Worm (Caenorhabditis elegans) whole organism, mixed stage, embryonic: ENCODE data around the gene W05H9.2.

Source experiments
- M03D4.4 ChIP-seq: sonication (generic microtip); optimal IDR thresholded peaks from 2 replicates; lab custom pipeline; 2017; ENCODE audit warnings: mild to moderate bottlenecking, missing genetic modification characterization, missing compliant biosample characterization
- bed-3 ChIP-seq: fragments of 200-800 bp; sonication (Bioruptor generic); optimal IDR thresholded peaks from 3 replicates; lab custom pipeline; 2018; ENCODE audit warnings: mild to moderate bottlenecking, missing genetic modification characterization, moderate library complexity, missing compliant biosample characterization
- blmp-1 ChIP-seq: fragments of 150-350 bp; optimal IDR thresholded peaks from 2 replicates; lab custom pipeline; 2014; ENCODE audit warnings: missing biosample characterization, missing genetic modification characterization
- ceh-39 ChIP-seq: fragments of 150-350 bp; optimal IDR thresholded peaks from 2 replicates; lab custom pipeline; 2014; ENCODE audit warnings: missing biosample characterization, missing genetic modification characterization
- ceh-43 ChIP-seq: fragments of 200-800 bp; sonication (Bioruptor generic); optimal IDR thresholded peaks from 2 replicates; lab custom pipeline; 2018; ENCODE audit warnings: mild to moderate bottlenecking, missing genetic modification characterization, moderate library complexity, missing compliant biosample characterization
- ceh-83 ChIP-seq: fragments of 200-800 bp; sonication (Bioruptor generic); optimal IDR thresholded peaks from 2 replicates; lab custom pipeline; 2018; ENCODE audit warnings: mild to moderate bottlenecking, missing genetic modification characterization, missing compliant biosample characterization
- ces-1 ChIP-seq: fragments of 150-350 bp; optimal IDR thresholded peaks from 2 replicates; lab custom pipeline; 2014; ENCODE audit warnings: missing biosample characterization, missing genetic modification reagents, missing genetic modification characterization
- cnd-1 ChIP-seq: fragments of 200-800 bp; sonication (Bioruptor generic); optimal IDR thresholded peaks from 2 replicates; lab custom pipeline; 2018; ENCODE audit warnings: mild to moderate bottlenecking, missing genetic modification characterization, missing compliant biosample characterization
- drap-1 ChIP-seq: fragments of 200-800 bp; sonication (Bioruptor generic); optimal IDR thresholded peaks from 3 replicates; lab custom pipeline; 2018; ENCODE audit warnings: mild to moderate bottlenecking, missing genetic modification characterization, missing compliant biosample characterization
- elt-1 ChIP-seq: sonication (generic microtip); optimal IDR thresholded peaks from 2 replicates; lab custom pipeline; 2017; ENCODE audit warnings: missing genetic modification characterization, mild to moderate bottlenecking, missing compliant biosample characterization, antibody characterized with exemption, moderate library complexity, borderline replicate concordance; ENCODE audit not compliant: insufficient read depth
- elt-3 ChIP-seq: fragments of 150-350 bp; optimal IDR thresholded peaks from 2 replicates; lab custom pipeline; 2014; ENCODE audit warnings: missing biosample characterization, missing genetic modification characterization
- flh-1 ChIP-seq: fragments of 200-800 bp; sonication (Bioruptor generic); optimal IDR thresholded peaks from 2 replicates; lab custom pipeline; 2018; ENCODE audit warnings: mild to moderate bottlenecking, missing genetic modification characterization, moderate library complexity, missing compliant biosample characterization
- ham-2 ChIP-seq: fragments of 200-800 bp; sonication (Bioruptor generic); optimal IDR thresholded peaks from 2 replicates; lab custom pipeline; 2018; ENCODE audit warnings: mild to moderate bottlenecking, missing genetic modification characterization, missing compliant biosample characterization
- hlh-1 ChIP-seq: fragments of 150-350 bp; optimal IDR thresholded peaks from 2 replicates; lab custom pipeline; 2014; ENCODE audit warnings: missing biosample characterization, missing genetic modification reagents, missing genetic modification characterization
- lin-13 ChIP-seq: fragments of 150-350 bp; optimal IDR thresholded peaks from 2 replicates; lab custom pipeline; 2014; ENCODE audit warnings: missing biosample characterization, missing genetic modification characterization
- lin-32 ChIP-seq: fragments of 200-800 bp; sonication (Bioruptor generic); optimal IDR thresholded peaks from 2 replicates; lab custom pipeline; 2018; ENCODE audit warnings: mild to moderate bottlenecking, missing genetic modification characterization, missing compliant biosample characterization
- lsy-2 ChIP-seq: fragments of 150-350 bp; optimal IDR thresholded peaks from 2 replicates; lab custom pipeline; 2014; ENCODE audit warnings: missing biosample characterization, missing genetic modification characterization
- mab-5 ChIP-seq: fragments of 150-350 bp; optimal IDR thresholded peaks from 2 replicates; lab custom pipeline; 2014; ENCODE audit warnings: missing biosample characterization, missing genetic modification characterization
- mep-1 ChIP-seq: fragments of 150-350 bp; optimal IDR thresholded peaks from 2 replicates; lab custom pipeline; 2017; ENCODE audit warnings: missing biosample characterization, missing genetic modification reagents, missing genetic modification characterization, inconsistent platforms
- mls-2 ChIP-seq: sonication (generic microtip); optimal IDR thresholded peaks from 2 replicates; lab custom pipeline; 2016; ENCODE audit warnings: mild to moderate bottlenecking, missing genetic modification characterization, moderate library complexity, missing compliant biosample characterization
- nhr-12 ChIP-seq: fragments of 150-350 bp; optimal IDR thresholded peaks from 2 replicates; lab custom pipeline; 2014; ENCODE audit warnings: missing biosample characterization, missing genetic modification characterization
- nhr-2 ChIP-seq: fragments of 150-350 bp; optimal IDR thresholded peaks from 2 replicates; lab custom pipeline; 2014; ENCODE audit warnings: missing biosample characterization, missing genetic modification characterization
- nhr-237 ChIP-seq: fragments of 150-350 bp; optimal IDR thresholded peaks from 2 replicates; lab custom pipeline; 2014; ENCODE audit warnings: missing biosample characterization, missing genetic modification characterization
- nhr-28 ChIP-seq: fragments of 150-350 bp; optimal IDR thresholded peaks from 2 replicates; lab custom pipeline; 2014; ENCODE audit warnings: missing biosample characterization, missing genetic modification characterization
- nhr-76 ChIP-seq: sonication (generic microtip); optimal IDR thresholded peaks from 2 replicates; lab custom pipeline; 2017; ENCODE audit warnings: missing biosample characterization, missing genetic modification characterization
- pha-4 ChIP-seq: fragments of 150-350 bp; optimal IDR thresholded peaks from 2 replicates; lab custom pipeline; 2018; ENCODE audit warnings: missing biosample characterization, missing genetic modification reagents, missing genetic modification characterization
- sem-2 ChIP-seq: fragments of 200-800 bp; sonication (Bioruptor generic); optimal IDR thresholded peaks from 2 replicates; lab custom pipeline; 2018; ENCODE audit warnings: mild to moderate bottlenecking, missing genetic modification characterization, missing compliant biosample characterization
- snpc-4 ChIP-seq: fragments of 150-350 bp; optimal IDR thresholded peaks from 2 replicates; lab custom pipeline; 2014; ENCODE audit warnings: missing biosample characterization, missing genetic modification characterization
- sptf-1 ChIP-seq: sonication (generic microtip); optimal IDR thresholded peaks from 2 replicates; lab custom pipeline; 2017; ENCODE audit warnings: mild to moderate bottlenecking, missing genetic modification characterization, moderate library complexity, missing compliant biosample characterization
- tbx-8 ChIP-seq: fragments of 200-800 bp; sonication (Bioruptor generic); optimal IDR thresholded peaks from 2 replicates; lab custom pipeline; 2018; ENCODE audit warnings: mild to moderate bottlenecking, missing genetic modification characterization, moderate library complexity, missing compliant biosample characterization
- unc-120 ChIP-seq: sonication (generic microtip); optimal IDR thresholded peaks from 2 replicates; lab custom pipeline; 2017; ENCODE audit warnings: missing genetic modification characterization, missing compliant biosample characterization; ENCODE audit not compliant: poor library complexity, severe bottlenecking
- unc-39 ChIP-seq: fragments of 150-350 bp; optimal IDR thresholded peaks from 2 replicates; lab custom pipeline; 2014; ENCODE audit warnings: missing biosample characterization, missing genetic modification characterization
- unc-62 ChIP-seq: fragments of 150-350 bp; optimal IDR thresholded peaks from 2 replicates; lab custom pipeline; 2014; ENCODE audit warnings: missing biosample characterization, missing genetic modification reagents, missing genetic modification characterization
- zip-8 ChIP-seq: fragments of 150-350 bp; optimal IDR thresholded peaks from 2 replicates; lab custom pipeline; 2014; ENCODE audit warnings: missing biosample characterization, missing genetic modification characterization
- ztf-11 ChIP-seq: fragments of 150-350 bp; optimal IDR thresholded peaks from 2 replicates; lab custom pipeline; 2014; ENCODE audit warnings: missing biosample characterization, missing genetic modification characterization

W05H9.2 gene

DNA sequence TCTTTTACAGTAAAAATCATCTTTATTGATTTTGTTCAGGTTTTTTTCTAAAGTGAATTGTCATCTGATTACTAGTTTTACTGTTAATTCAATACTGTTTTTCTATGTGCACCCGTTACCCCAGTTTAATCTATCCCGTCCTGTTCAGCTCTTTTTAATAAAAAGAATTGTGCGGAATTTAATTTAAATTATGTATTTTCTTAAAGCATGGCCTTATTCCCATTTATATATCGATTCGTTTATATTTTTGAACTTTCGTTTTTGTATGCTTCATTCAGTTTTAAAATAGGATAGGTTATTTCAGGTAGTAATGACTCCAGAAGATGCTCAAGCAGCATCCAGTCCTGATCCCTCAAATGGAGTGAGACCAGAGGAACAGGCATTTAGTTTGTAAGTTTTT is at the start of gene W05H9.2:
Gene W05H9.2 (plus strand): TSS at position 301 of the 400 bp plus-strand sequence.
- TF ChIP-seq lin-13: no peak
- no peak for TF ChIP-seq bed-3 (GFP tag; lab: Kevin White, UChicago)
- TF ChIP-seq ceh-83 (GFP tag; lab: Kevin White, UChicago): no peak
- TF ChIP-seq ceh-39 (tag; lab: Kevin White, UChicago): no peak

DNA sequence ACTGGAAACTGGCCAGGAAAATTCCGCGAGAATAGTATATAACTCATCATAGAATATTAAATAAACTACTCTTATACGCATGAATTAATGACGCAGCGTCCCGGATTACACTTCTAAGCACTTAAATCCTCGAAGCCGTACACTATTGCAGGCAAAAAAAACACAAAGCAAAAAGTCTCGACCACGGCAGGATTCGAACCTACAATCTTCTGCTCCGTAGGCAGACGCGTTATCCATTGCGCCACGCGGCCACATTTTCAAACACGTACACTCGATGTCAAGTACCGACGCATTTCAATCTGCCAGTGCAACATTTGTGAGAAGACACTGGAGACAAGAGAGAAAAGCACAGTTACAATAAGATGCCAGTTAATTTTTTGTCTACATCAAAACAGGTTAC is 46.9 kb upstream of the W05H9.2 start:
- peak; percentile 5 for TF ChIP-seq hlh-1 (tag; lab: Kevin White, UChicago)
- peak; percentile 68 for TF ChIP-seq drap-1
- peak; percentile 72 for TF ChIP-seq ceh-83 (GFP tag; lab: Kevin White, UChicago)
- peak; percentile 7 for TF ChIP-seq ces-1
- peak; percentile 20 for TF ChIP-seq ceh-43
- peak; percentile 18 for TF ChIP-seq mep-1 (tag; lab: Kevin White, UChicago)
- no peak for TF ChIP-seq blmp-1 (tag; lab: Kevin White, UChicago)
- TF ChIP-seq nhr-76: no peak
- no peak for TF ChIP-seq elt-1
- TF ChIP-seq ztf-11 (tag; lab: Kevin White, UChicago): no peak
- TF ChIP-seq mls-2: peak; percentile 57
- TF ChIP-seq lsy-2 (tag; lab: Kevin White, UChicago): no peak
- TF ChIP-seq unc-120 (tag; lab: Kevin White, UChicago): peak; percentile 33
- peak; percentile 55 for TF ChIP-seq M03D4.4 (tag; lab: Kevin White, UChicago)
- no peak for TF ChIP-seq flh-1 (GFP tag; lab: Kevin White, UChicago)
- no peak for TF ChIP-seq nhr-12 (tag; lab: Kevin White, UChicago)
- peak; percentile 56 for TF ChIP-seq bed-3 (GFP tag; lab: Kevin White, UChicago)
- TF ChIP-seq lin-32 (GFP tag; lab: Kevin White, UChicago): peak; percentile 29
- TF ChIP-seq cnd-1 (tag; lab: Kevin White, UChicago): peak; percentile 40
- TF ChIP-seq elt-3 (tag; lab: Kevin White, UChicago): no peak
- TF ChIP-seq lin-13: peak; percentile 21
- peak; percentile 82 for TF ChIP-seq sptf-1 (tag; lab: Kevin White, UChicago)

DNA sequence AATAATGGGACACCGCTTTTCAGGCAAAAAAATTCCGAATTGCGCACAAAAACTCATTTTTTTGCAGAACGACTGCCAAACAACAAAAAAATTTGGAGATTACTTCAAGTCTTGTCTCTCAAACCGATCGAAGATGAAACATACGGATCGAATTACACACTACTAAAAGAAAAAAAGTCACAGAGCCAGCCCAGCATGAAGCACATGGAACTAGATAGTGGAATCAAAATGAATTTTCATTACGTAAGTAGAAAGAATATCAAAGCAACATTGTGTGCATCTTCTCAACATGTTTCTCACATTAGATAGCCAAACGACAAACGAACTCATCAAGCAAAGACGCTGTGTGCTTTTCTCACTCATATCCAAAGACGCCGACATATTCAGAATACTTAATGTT is 45.7 kb upstream of the W05H9.2 start:
- TF ChIP-seq nhr-28: no peak
- no peak for TF ChIP-seq ceh-43
- TF ChIP-seq sptf-1 (tag; lab: Kevin White, UChicago): no peak
- TF ChIP-seq elt-3 (tag; lab: Kevin White, UChicago): no peak
- no peak for TF ChIP-seq ham-2 (GFP tag; lab: Kevin White, UChicago)
- TF ChIP-seq lsy-2 (tag; lab: Kevin White, UChicago): no peak
- no peak for TF ChIP-seq sem-2
- TF ChIP-seq lin-13: no peak
- TF ChIP-seq ceh-39 (tag; lab: Kevin White, UChicago): no peak
- no peak for TF ChIP-seq zip-8 (tag; lab: Kevin White, UChicago)
- TF ChIP-seq nhr-237 (tag; lab: Kevin White, UChicago): no peak
- TF ChIP-seq pha-4 (tag; lab: Kevin White, UChicago): no peak
- TF ChIP-seq mep-1 (tag; lab: Kevin White, UChicago): no peak
- TF ChIP-seq bed-3 (GFP tag; lab: Kevin White, UChicago): no peak
- no peak for TF ChIP-seq nhr-76
- no peak for TF ChIP-seq unc-39 (tag; lab: Kevin White, UChicago)
- TF ChIP-seq mls-2: no peak
- TF ChIP-seq tbx-8 (GFP tag; lab: Kevin White, UChicago): no peak
- TF ChIP-seq, all 35 proteins: peak for 0

DNA sequence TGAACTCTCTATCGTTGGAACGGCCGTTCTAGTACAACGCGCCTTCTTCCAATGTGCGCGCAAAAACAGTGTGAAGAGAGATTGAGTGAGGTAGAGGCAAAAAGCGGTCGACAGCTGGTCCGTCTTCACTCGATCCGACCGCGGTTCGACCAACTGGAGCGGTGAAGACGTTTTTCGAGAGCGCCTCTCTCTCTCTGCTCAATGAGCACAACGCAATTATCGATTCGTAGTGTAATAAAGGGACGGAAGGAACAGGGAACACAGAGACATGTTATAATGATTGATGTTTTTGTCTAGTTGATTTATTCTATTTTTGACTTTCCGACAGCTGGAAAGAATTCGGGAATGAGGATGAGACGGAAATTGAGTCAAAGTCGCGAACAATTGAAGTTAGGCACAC is 42.0 kb upstream of the W05H9.2 start:
- TF ChIP-seq mab-5 (tag; lab: Kevin White, UChicago): peak; percentile 82
- TF ChIP-seq flh-1 (GFP tag; lab: Kevin White, UChicago): no peak
- TF ChIP-seq M03D4.4 (tag; lab: Kevin White, UChicago): no peak
- no peak for TF ChIP-seq unc-39 (tag; lab: Kevin White, UChicago)
- TF ChIP-seq ceh-83 (GFP tag; lab: Kevin White, UChicago): no peak
- no peak for TF ChIP-seq snpc-4 (tag; lab: Kevin White, UChicago)
- peak; percentile 96 for TF ChIP-seq unc-62 (GFP tag; lab: Kevin White, UChicago)
- TF ChIP-seq sptf-1 (tag; lab: Kevin White, UChicago): no peak
- TF ChIP-seq nhr-237 (tag; lab: Kevin White, UChicago): no peak
- no peak for TF ChIP-seq nhr-2 (tag; lab: Kevin White, UChicago)
- no peak for TF ChIP-seq nhr-12 (tag; lab: Kevin White, UChicago)
- TF ChIP-seq elt-3 (tag; lab: Kevin White, UChicago): no peak
- peak; percentile 72 for TF ChIP-seq unc-120 (tag; lab: Kevin White, UChicago)
- TF ChIP-seq drap-1: no peak
- TF ChIP-seq ztf-11 (tag; lab: Kevin White, UChicago): no peak
- no peak for TF ChIP-seq sem-2
- peak; percentile 82 for TF ChIP-seq cnd-1 (tag; lab: Kevin White, UChicago)
- TF ChIP-seq zip-8 (tag; lab: Kevin White, UChicago): no peak
- TF ChIP-seq ceh-39 (tag; lab: Kevin White, UChicago): no peak
- no peak for TF ChIP-seq pha-4 (tag; lab: Kevin White, UChicago)
- TF ChIP-seq bed-3 (GFP tag; lab: Kevin White, UChicago): no peak
- TF ChIP-seq hlh-1 (tag; lab: Kevin White, UChicago): peak; percentile 93
- TF ChIP-seq ceh-43: no peak
- TF ChIP-seq lsy-2 (tag; lab: Kevin White, UChicago): no peak
- peak; percentile 28 for TF ChIP-seq lin-32 (GFP tag; lab: Kevin White, UChicago)
- TF ChIP-seq blmp-1 (tag; lab: Kevin White, UChicago): no peak
- TF ChIP-seq ces-1: no peak
- TF ChIP-seq lin-13: peak; percentile 28
- TF ChIP-seq mep-1 (tag; lab: Kevin White, UChicago): no peak
- no peak for TF ChIP-seq elt-1
- no peak for TF ChIP-seq ham-2 (GFP tag; lab: Kevin White, UChicago)
- TF ChIP-seq nhr-28: no peak
- TF ChIP-seq nhr-76: no peak
- TF ChIP-seq tbx-8 (GFP tag; lab: Kevin White, UChicago): no peak
- no peak for TF ChIP-seq mls-2
